Fruit fly (Drosophila melanogaster) whole organism, embryonic: ENCODE measurements around the gene TwdlO.
A peak's percentile ranks its signal among the peaks of the same experiment; 100 is the strongest.

Experiments
- Atf-2 ChIP-seq: fragments of 200-800 bp; sonication (Bioruptor generic); optimal IDR thresholded peaks from 2 replicates; lab custom pipeline; 2016; ENCODE audit warnings: missing biosample characterization, missing genetic modification characterization
- Atf6 ChIP-seq: fragments of 200-800 bp; sonication (Bioruptor generic); IDR thresholded peaks from 2 replicates; pipeline ENCODE4 v1.3.6; 2022; ENCODE audit warnings: missing biosample characterization, missing genetic modification characterization
- CG10543 ChIP-seq: fragments of 200-800 bp; sonication (Bioruptor generic); optimal IDR thresholded peaks from 3 replicates; lab custom pipeline; 2017; ENCODE audit warnings: missing biosample characterization, mild to moderate bottlenecking, missing genetic modification characterization, moderate library complexity
- CG10654 ChIP-seq: fragments of 200-800 bp; sonication (Bioruptor generic); optimal IDR thresholded peaks from 2 replicates; lab custom pipeline; 2016; ENCODE audit warnings: missing biosample characterization, missing genetic modification characterization
- CG12104 ChIP-seq: fragments of 200-800 bp; sonication (Bioruptor generic); optimal IDR thresholded peaks from 3 replicates; lab custom pipeline; 2016; ENCODE audit warnings: missing biosample characterization, missing genetic modification characterization
- CG13123 ChIP-seq: fragments of 200-800 bp; sonication (Bioruptor generic); optimal IDR thresholded peaks from 2 replicates; lab custom pipeline; 2016; ENCODE audit warnings: missing biosample characterization, missing genetic modification characterization
- CG13424 ChIP-seq: fragments of 200-800 bp; sonication (Bioruptor generic); optimal IDR thresholded peaks from 2 replicates; lab custom pipeline; 2019; ENCODE audit warnings: missing biosample characterization, mild to moderate bottlenecking, missing genetic modification characterization, moderate library complexity
- CG14667 ChIP-seq: fragments of 200-800 bp; sonication (Bioruptor generic); IDR thresholded peaks from 2 replicates; pipeline ENCODE4 v1.3.6; 2022; ENCODE audit warnings: missing biosample characterization, missing genetic modification characterization
- CG15696 ChIP-seq: fragments of 200-800 bp; sonication (Bioruptor generic); optimal IDR thresholded peaks from 2 replicates; lab custom pipeline; 2019; ENCODE audit warnings: missing biosample characterization, mild to moderate bottlenecking, missing genetic modification characterization, moderate library complexity
- CG16813 ChIP-seq: fragments of 200-800 bp; sonication (Bioruptor generic); IDR thresholded peaks from 3 replicates; pipeline ENCODE4 v1.3.6; 2022; ENCODE audit warnings: missing biosample characterization, missing genetic modification characterization; ENCODE audit not compliant: partially characterized antibody
- CG18262 ChIP-seq: fragments of 200-800 bp; optimal IDR thresholded peaks from 3 replicates; lab custom pipeline; 2019; ENCODE audit warnings: missing biosample characterization, mild to moderate bottlenecking, missing genetic modification characterization, moderate library complexity
- CG31224 ChIP-seq: fragments of 200-800 bp; sonication (Bioruptor generic); IDR thresholded peaks from 2 replicates; pipeline ENCODE4 v1.3.6; 2022; ENCODE audit warnings: missing biosample characterization, missing genetic modification characterization
- CG3281 ChIP-seq: fragments of 200-800 bp; sonication (Bioruptor generic); optimal IDR thresholded peaks from 3 replicates; lab custom pipeline; 2017; ENCODE audit warnings: missing biosample characterization, mild to moderate bottlenecking, missing genetic modification characterization
- CG34376 ChIP-seq: fragments of 200-800 bp; sonication (Bioruptor generic); optimal IDR thresholded peaks from 2 replicates; lab custom pipeline; 2018; ENCODE audit warnings: missing biosample characterization, mild to moderate bottlenecking, missing genetic modification characterization
- CG34422 ChIP-seq: fragments of 200-800 bp; sonication (Bioruptor generic); IDR thresholded peaks from 3 replicates; pipeline ENCODE4 v1.3.6; 2022; ENCODE audit warnings: missing biosample characterization, missing genetic modification characterization
- CG42726 ChIP-seq: fragments of 200-800 bp; sonication (Bioruptor generic); IDR thresholded peaks from 2 replicates; pipeline ENCODE4 v1.3.6; 2022; ENCODE audit warnings: missing biosample characterization, missing genetic modification characterization; ENCODE audit not compliant: partially characterized antibody
- CG43689 ChIP-seq: fragments of 200-800 bp; sonication (Bioruptor generic); IDR thresholded peaks from 2 replicates; pipeline ENCODE4 v1.3.6; 2022; ENCODE audit warnings: missing biosample characterization, missing genetic modification characterization
- CG7963 ChIP-seq: fragments of 200-800 bp; sonication (Bioruptor generic); IDR thresholded peaks from 3 replicates; pipeline ENCODE4 v1.3.6; 2022; ENCODE audit warnings: missing biosample characterization, missing genetic modification characterization; ENCODE audit not compliant: partially characterized antibody
- CG7987 ChIP-seq: fragments of 200-800 bp; sonication (Bioruptor generic); optimal IDR thresholded peaks from 2 replicates; lab custom pipeline; 2018; ENCODE audit warnings: missing biosample characterization, mild to moderate bottlenecking, missing genetic modification characterization, moderate library complexity
- CG8089 ChIP-seq: fragments of 200-800 bp; sonication (Bioruptor generic); optimal IDR thresholded peaks from 3 replicates; lab custom pipeline; 2016; ENCODE audit warnings: missing biosample characterization, missing genetic modification characterization
- CG8478 ChIP-seq: fragments of >200 bp; optimal IDR thresholded peaks from 2 replicates; lab custom pipeline; 2018
- CG8944 ChIP-seq: fragments of 200-800 bp; sonication (Bioruptor generic); optimal IDR thresholded peaks from 3 replicates; lab custom pipeline; 2016; ENCODE audit warnings: missing biosample characterization, missing genetic modification characterization
- CTCF ChIP-seq: fragments of 200-800 bp; sonication (Bioruptor generic); optimal IDR thresholded peaks from 2 replicates; lab custom pipeline; 2017; ENCODE audit warnings: missing biosample characterization, mild to moderate bottlenecking, missing genetic modification characterization, moderate library complexity
- Doc2 ChIP-seq: fragments of 200-800 bp; sonication (Bioruptor generic); IDR thresholded peaks from 2 replicates; pipeline ENCODE4 v1.3.6; 2022; ENCODE audit warnings: missing biosample characterization, missing genetic modification characterization
- H15 ChIP-seq: fragments of 200-800 bp; sonication (Bioruptor generic); IDR thresholded peaks from 3 replicates; pipeline ENCODE4 v1.3.6; 2022; ENCODE audit warnings: missing biosample characterization, missing genetic modification characterization
- HLH3B ChIP-seq: fragments of 200-800 bp; sonication (Bioruptor generic); IDR thresholded peaks from 2 replicates; pipeline ENCODE4 v1.3.6; 2022; ENCODE audit warnings: missing biosample characterization, missing genetic modification characterization
- Hmr ChIP-seq: fragments of 200-800 bp; sonication (Bioruptor generic); optimal IDR thresholded peaks from 3 replicates; lab custom pipeline; 2017; ENCODE audit warnings: mild to moderate bottlenecking, missing biosample characterization, missing genetic modification reagents, missing genetic modification characterization
- Scr ChIP-seq: fragments of 200-800 bp; sonication (Bioruptor generic); IDR thresholded peaks from 2 replicates; pipeline ENCODE4 v1.3.6; 2022; ENCODE audit warnings: missing biosample characterization, missing genetic modification characterization; ENCODE audit not compliant: partially characterized antibody
- Spps ChIP-seq: fragments of 200-800 bp; sonication (Bioruptor generic); optimal IDR thresholded peaks from 2 replicates; lab custom pipeline; 2018; ENCODE audit warnings: missing biosample characterization, mild to moderate bottlenecking, missing genetic modification characterization
- Trl ChIP-seq, 3 experiments: fragments of >200 bp in 2 of 3; fragments of 200-800 bp in 1 of 3; sonication (Bioruptor generic) in 1 of 3; optimal IDR thresholded peaks; 2 replicates in 1 of 3; 3 replicates in 2 of 3; lab custom pipeline; 2016 to 2017; ENCODE audit warnings: missing biosample characterization in 1 of 3, missing genetic modification characterization in 1 of 3
- ab ChIP-seq: fragments of 200-800 bp; sonication (Bioruptor generic); optimal IDR thresholded peaks from 2 replicates; lab custom pipeline; 2016; ENCODE audit warnings: missing biosample characterization, missing genetic modification characterization
- chm ChIP-seq: fragments of 200-800 bp; sonication (Bioruptor generic); IDR thresholded peaks from 2 replicates; pipeline ENCODE4 v1.3.6; 2022; ENCODE audit warnings: missing biosample characterization, missing genetic modification characterization
- crp ChIP-seq, 2 experiments: fragments of 200-800 bp; sonication (Bioruptor generic); optimal IDR thresholded peaks; 2 replicates in 1 of 2; 3 replicates in 1 of 2; lab custom pipeline; 2017; ENCODE audit warnings: missing biosample characterization in 2 of 2, missing genetic modification characterization in 2 of 2, mild to moderate bottlenecking in 1 of 2, moderate library complexity in 1 of 2
- dpn ChIP-seq, 2 experiments: fragments of 200-800 bp; sonication (Bioruptor generic); optimal IDR thresholded peaks; 3 replicates each; lab custom pipeline; 2016; ENCODE audit warnings: missing biosample characterization in 2 of 2, missing genetic modification characterization in 2 of 2
- gsb ChIP-seq: fragments of 200-800 bp; sonication (Bioruptor generic); IDR thresholded peaks from 2 replicates; pipeline ENCODE4 v1.3.6; 2022; ENCODE audit warnings: missing biosample characterization, missing genetic modification characterization
- hbn ChIP-seq: fragments of 200-800 bp; sonication (Bioruptor generic); IDR thresholded peaks from 2 replicates; pipeline ENCODE4 v1.3.6; 2022; ENCODE audit warnings: missing biosample characterization, missing genetic modification characterization; ENCODE audit not compliant: partially characterized antibody
- kni ChIP-seq: fragments of 200-800 bp; sonication (Bioruptor generic); optimal IDR thresholded peaks from 3 replicates; lab custom pipeline; 2017; ENCODE audit warnings: mild to moderate bottlenecking, missing biosample characterization, missing genetic modification reagents, missing genetic modification characterization
- lilli ChIP-seq: fragments of 200-800 bp; sonication (Bioruptor generic); optimal IDR thresholded peaks from 3 replicates; lab custom pipeline; 2016; ENCODE audit warnings: missing biosample characterization, missing genetic modification characterization
- nom ChIP-seq: fragments of 200-800 bp; sonication (Bioruptor generic); optimal IDR thresholded peaks from 2 replicates; lab custom pipeline; 2017; ENCODE audit warnings: missing biosample characterization, missing genetic modification characterization, mild to moderate bottlenecking, moderate library complexity, missing genetic modification reagents
- oc ChIP-seq: fragments of 200-800 bp; sonication (Bioruptor generic); optimal IDR thresholded peaks from 2 replicates; lab custom pipeline; 2018; ENCODE audit warnings: missing biosample characterization, mild to moderate bottlenecking, missing genetic modification characterization, moderate library complexity
- odd ChIP-seq: fragments of 200-800 bp; sonication (Bioruptor generic); optimal IDR thresholded peaks from 2 replicates; lab custom pipeline; 2017; ENCODE audit warnings: missing biosample characterization, mild to moderate bottlenecking, missing genetic modification characterization
- phol ChIP-seq: fragments of 200-800 bp; sonication (Bioruptor generic); optimal IDR thresholded peaks from 3 replicates; lab custom pipeline; 2018; ENCODE audit warnings: missing biosample characterization, mild to moderate bottlenecking, missing genetic modification characterization, moderate library complexity
- pita ChIP-seq: fragments of 200-800 bp; sonication (Bioruptor generic); optimal IDR thresholded peaks from 2 replicates; lab custom pipeline; 2017; ENCODE audit warnings: missing biosample characterization, mild to moderate bottlenecking, missing genetic modification characterization
- psq ChIP-seq: fragments of 200-800 bp; sonication (Bioruptor generic); optimal IDR thresholded peaks from 2 replicates; lab custom pipeline; 2017; ENCODE audit warnings: missing biosample characterization, missing genetic modification characterization
- repo ChIP-seq: fragments of 200-800 bp; sonication (Bioruptor generic); optimal IDR thresholded peaks from 2 replicates; lab custom pipeline; 2016; ENCODE audit warnings: missing biosample characterization, missing genetic modification characterization
- scrt ChIP-seq: fragments of 200-800 bp; sonication (Bioruptor generic); optimal IDR thresholded peaks from 2 replicates; lab custom pipeline; 2018; ENCODE audit warnings: missing biosample characterization, mild to moderate bottlenecking, missing genetic modification characterization, moderate library complexity
- sd ChIP-seq: fragments of 200-800 bp; sonication (Bioruptor generic); optimal IDR thresholded peaks from 3 replicates; lab custom pipeline; 2018; ENCODE audit warnings: missing biosample characterization, mild to moderate bottlenecking, missing genetic modification characterization, moderate library complexity
- slp2 ChIP-seq: fragments of 200-800 bp; sonication (Bioruptor generic); optimal IDR thresholded peaks from 2 replicates; lab custom pipeline; 2016; ENCODE audit warnings: missing biosample characterization, missing genetic modification characterization
- tio ChIP-seq: fragments of 200-800 bp; sonication (Bioruptor generic); optimal IDR thresholded peaks from 2 replicates; lab custom pipeline; 2017; ENCODE audit warnings: missing biosample characterization, missing genetic modification characterization, inconsistent platforms
- z ChIP-seq: fragments of 200-800 bp; sonication (Bioruptor generic); IDR thresholded peaks from 3 replicates; pipeline ENCODE4 v1.3.6; 2022; ENCODE audit warnings: missing biosample characterization, missing genetic modification characterization
- zfh1 ChIP-seq: fragments of 200-800 bp; sonication (Bioruptor generic); IDR thresholded peaks from 3 replicates; pipeline ENCODE4 v1.3.6; 2022; ENCODE audit warnings: missing biosample characterization, missing genetic modification characterization

Gene TwdlO

DNA sequence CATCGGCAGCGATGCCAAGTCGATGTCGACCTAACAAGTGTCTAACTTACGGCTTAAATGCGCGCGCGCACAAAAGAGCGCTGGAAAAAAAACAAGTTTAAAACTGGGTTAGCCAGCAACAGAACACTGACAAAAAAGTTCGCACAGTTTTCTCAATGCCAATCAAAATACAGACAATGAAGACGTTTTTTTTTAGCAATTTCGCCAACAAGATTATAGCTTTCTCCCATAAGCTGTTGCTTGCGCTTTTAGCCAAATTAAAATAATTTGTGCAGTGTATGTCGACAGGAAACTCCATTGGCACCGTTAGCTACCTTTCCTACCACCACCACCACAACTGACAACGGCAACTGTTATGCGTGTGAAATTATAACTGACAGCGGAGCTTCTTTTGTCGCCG lies 28.1 kb upstream of the TwdlO start (continued):
- TF ChIP-seq CG14667 (GFP tag; lab: Robert Waterston, UW) (peak; percentile 54), CTCF (GFP tag; lab: Kevin White, UChicago) (no peak), slp2 (peak; percentile 38), CG8478 (lab: Kevin White, UChicago) (no peak), CG34422 (GFP tag; lab: Robert Waterston, UW) (0 out of 3 replicates have a peak, but pooled peaks have one; percentile 35), CG8089 (GFP tag; lab: Kevin White, UChicago) (no peak), odd (GFP tag; lab: Kevin White, UChicago) (no peak), H15 (GFP tag; lab: Robert Waterston, UW) (0 out of 3 replicates have a peak, but pooled peaks have one; percentile 29), sd (tag; lab: Kevin White, UChicago) (no peak), hbn (no peak), CG8944 (peak; percentile 7), Atf6 (GFP tag; lab: Robert Waterston, UW) (peak; percentile 62; the same call in 1 of the 2 replicates), chm (GFP tag; lab: Robert Waterston, UW) (peak; percentile 18; the same call in 1 of the 2 replicates), Hmr (GFP tag; lab: Kevin White, UChicago) (peak; percentile 70), tio (GFP tag; lab: Kevin White, UChicago) (no peak), oc (no peak), psq (GFP tag; lab: Kevin White, UChicago) (no peak), CG13424 (peak; percentile 37), pita (GFP tag; lab: Kevin White, UChicago) (no peak), gsb (GFP tag; lab: Robert Waterston, UW) (0 out of 2 replicates have a peak, but pooled peaks have one; percentile 17), CG10543 (GFP tag; lab: Kevin White, UChicago) (no peak), z (GFP tag; lab: Robert Waterston, UW) (no peak), CG12104 (GFP tag; lab: Kevin White, UChicago) (no peak), CG10654 (GFP tag; lab: Kevin White, UChicago) (no peak), crp (GFP tag; optimal IDR thresholded peaks at IDR 0.05; lab: Kevin White, UChicago) (no peak), phol (no peak), CG16813 (GFP tag; lab: Robert Waterston, UW) (no peak), HLH3B (GFP tag; lab: Robert Waterston, UW) (peak; percentile 80), nom (GFP tag; lab: Kevin White, UChicago) (no peak), CG3281 (peak; percentile 63), kni (GFP tag; lab: Kevin White, UChicago) (no peak), ab (GFP tag; lab: Kevin White, UChicago) (no peak), Trl (optimal IDR thresholded peaks at IDR 0.05; lab: Kevin White, UChicago) (no peak), Trl (GFP tag; optimal IDR thresholded peaks at IDR 0.05; lab: Kevin White, UChicago) (peak; percentile 41), CG15696 (no peak), CG7987 (GFP tag; lab: Kevin White, UChicago) (no peak), Spps (no peak), CG31224 (GFP tag; lab: Robert Waterston, UW) (no peak), CG7963 (GFP tag; lab: Robert Waterston, UW) (no peak), CG34376 (GFP tag; lab: Kevin White, UChicago) (no peak), CG13123 (GFP tag; lab: Kevin White, UChicago) (no peak), lilli (GFP tag; lab: Kevin White, UChicago) (peak; percentile 61), Atf-2 (GFP tag; lab: Kevin White, UChicago) (peak; percentile 1), dpn (GFP tag; optimal IDR thresholded peaks at IDR 0.05; lab: Kevin White, UChicago) (peak; percentile 54 to 60), zfh1 (GFP tag; lab: Robert Waterston, UW) (0 out of 3 replicates have a peak, but pooled peaks have one; percentile 11), Doc2 (peak; percentile 9; the same call in 1 of the 2 replicates), CG18262 (tag; lab: Kevin White, UChicago) (no peak), CG42726 (GFP tag; lab: Robert Waterston, UW) (no peak), scrt (GFP tag; lab: Kevin White, UChicago) (peak; percentile 46), repo (peak; percentile 3), Scr (no peak), CG43689 (GFP tag; lab: Robert Waterston, UW) (no peak)
